Fruit fly (Drosophila melanogaster): Measurements from ENCODE around the gene Cds.

- TF ChIP-seq pan (optimal IDR thresholded peaks at IDR 0.05) (no peak), psq (optimal IDR thresholded peaks at IDR 0.05) (no peak), CG8478 (optimal IDR thresholded peaks at IDR 0.05) (no peak), EcR (GFP tag; optimal IDR thresholded peaks at IDR 0.05) (no peak), usp (GFP tag; optimal IDR thresholded peaks at IDR 0.05) (no peak)
These were observed 41.3 kb upstream of the Cds start for dm6 chr3L:8086218-8086617.
